Worm (Caenorhabditis elegans) whole organism, L2 larva: ENCODE measurements around the gene ZK287.9.

ENCODE experiments used
- F13H6.1 ChIP-seq: sonication (generic microtip); optimal IDR thresholded peaks from 2 replicates; lab custom pipeline; 2016; ENCODE audit warnings: missing genetic modification characterization, missing compliant biosample characterization
- Y55F3AM.14 ChIP-seq: fragments of 200-800 bp; sonication (Bioruptor generic); optimal IDR thresholded peaks from 2 replicates; lab custom pipeline; 2018; ENCODE audit warnings: mild to moderate bottlenecking, missing genetic modification characterization, missing compliant biosample characterization
- ZK546.5 ChIP-seq: sonication (generic microtip); optimal IDR thresholded peaks from 2 replicates; lab custom pipeline; 2017; ENCODE audit warnings: missing biosample characterization, missing genetic modification characterization
- alr-1 ChIP-seq: fragments of 150-350 bp; optimal IDR thresholded peaks from 2 replicates; lab custom pipeline; 2014; ENCODE audit warnings: missing biosample characterization, missing genetic modification characterization
- aly-2 ChIP-seq: fragments of 150-350 bp; optimal IDR thresholded peaks from 2 replicates; lab custom pipeline; 2014; ENCODE audit warnings: missing biosample characterization, missing genetic modification characterization
- ama-1 ChIP-seq: fragments of 150-350 bp; optimal IDR thresholded peaks from 2 replicates; lab custom pipeline; 2018; ENCODE audit warnings: inconsistent platforms
- blmp-1 ChIP-seq: sonication (generic microtip); optimal IDR thresholded peaks from 2 replicates; lab custom pipeline; 2017; ENCODE audit warnings: missing genetic modification characterization, mild to moderate bottlenecking, missing compliant biosample characterization, antibody characterized with exemption, moderate library complexity; ENCODE audit not compliant: insufficient read depth
- crh-2 ChIP-seq: sonication (generic microtip); optimal IDR thresholded peaks from 2 replicates; lab custom pipeline; 2017; ENCODE audit warnings: missing biosample characterization, missing genetic modification characterization
- elt-3 ChIP-seq: sonication (generic microtip); optimal IDR thresholded peaks from 2 replicates; lab custom pipeline; 2017; ENCODE audit warnings: missing biosample characterization, missing genetic modification characterization
- fos-1 ChIP-seq: fragments of 150-350 bp; optimal IDR thresholded peaks from 2 replicates; lab custom pipeline; 2014; ENCODE audit warnings: missing biosample characterization, missing genetic modification characterization
- gmeb-1 ChIP-seq: fragments of 150-350 bp; optimal IDR thresholded peaks from 2 replicates; lab custom pipeline; 2014; ENCODE audit warnings: missing biosample characterization, missing genetic modification characterization
- lin-11 ChIP-seq: fragments of 150-350 bp; sonication (generic microtip); optimal IDR thresholded peaks from 2 replicates; lab custom pipeline; 2014; ENCODE audit warnings: missing biosample characterization, missing genetic modification characterization, inconsistent platforms, mixed read lengths
- lin-13 ChIP-seq: fragments of 150-350 bp; optimal IDR thresholded peaks from 2 replicates; lab custom pipeline; 2014; ENCODE audit warnings: missing biosample characterization, missing genetic modification reagents, missing genetic modification characterization
- lin-39 ChIP-seq: fragments of 150-350 bp; optimal IDR thresholded peaks from 2 replicates; lab custom pipeline; 2014; ENCODE audit warnings: missing biosample characterization, missing genetic modification reagents, missing genetic modification characterization
- lsy-2 ChIP-seq, 2 experiments: fragments of 150-350 bp in 1 of 2; sonication (generic microtip) in 1 of 2; optimal IDR thresholded peaks; 2 replicates each; lab custom pipeline; 2014 to 2017; ENCODE audit warnings: missing biosample characterization in 2 of 2, missing genetic modification characterization in 2 of 2
- mab-5 ChIP-seq: fragments of 150-350 bp; optimal IDR thresholded peaks from 2 replicates; lab custom pipeline; 2014; ENCODE audit warnings: missing biosample characterization, missing genetic modification characterization
- mdl-1 ChIP-seq, 2 experiments: fragments of 150-350 bp in 1 of 2; sonication (generic microtip) in 1 of 2; optimal IDR thresholded peaks; 2 replicates each; lab custom pipeline; 2017; ENCODE audit warnings: missing biosample characterization in 2 of 2, missing genetic modification characterization in 2 of 2
- nhr-10 ChIP-seq: sonication (generic microtip); optimal IDR thresholded peaks from 2 replicates; lab custom pipeline; 2017; ENCODE audit warnings: missing biosample characterization, missing genetic modification characterization
- nhr-129 ChIP-seq: fragments of 150-350 bp; optimal IDR thresholded peaks from 2 replicates; lab custom pipeline; 2014; ENCODE audit warnings: missing biosample characterization, missing genetic modification characterization
- nhr-21 ChIP-seq: fragments of 150-350 bp; optimal IDR thresholded peaks from 2 replicates; lab custom pipeline; 2014; ENCODE audit warnings: missing biosample characterization, missing genetic modification characterization
- nhr-237 ChIP-seq: fragments of 150-350 bp; optimal IDR thresholded peaks from 2 replicates; lab custom pipeline; 2014; ENCODE audit warnings: missing biosample characterization, missing genetic modification characterization
- nhr-25 ChIP-seq: fragments of 150-350 bp; sonication (generic microtip); optimal IDR thresholded peaks from 3 replicates; lab custom pipeline; 2014; ENCODE audit warnings: missing biosample characterization, missing genetic modification characterization
- nhr-77 ChIP-seq: fragments of 150-350 bp; optimal IDR thresholded peaks from 2 replicates; lab custom pipeline; 2014; ENCODE audit warnings: missing biosample characterization, missing genetic modification characterization
- sem-4 ChIP-seq: fragments of 150-350 bp; optimal IDR thresholded peaks from 2 replicates; lab custom pipeline; 2014; ENCODE audit warnings: missing biosample characterization, missing genetic modification reagents, missing genetic modification characterization
- skn-1 ChIP-seq: sonication (generic microtip); optimal IDR thresholded peaks from 2 replicates; lab custom pipeline; 2017; ENCODE audit warnings: missing biosample characterization, missing genetic modification characterization
- sma-9 ChIP-seq, 2 experiments: fragments of 150-350 bp in 1 of 2; sonication (generic microtip) in 1 of 2; optimal IDR thresholded peaks; 2 replicates each; lab custom pipeline; 2014 to 2016; ENCODE audit warnings: missing genetic modification characterization in 2 of 2, mild to moderate bottlenecking in 1 of 2, missing biosample characterization in 1 of 2, missing compliant biosample characterization in 1 of 2, missing genetic modification reagents in 1 of 2, moderate library complexity in 1 of 2
- snpc-4 ChIP-seq: fragments of 150-350 bp; optimal IDR thresholded peaks from 2 replicates; lab custom pipeline; 2014; ENCODE audit warnings: missing biosample characterization, missing genetic modification characterization
- unc-39 ChIP-seq: fragments of 150-350 bp; optimal IDR thresholded peaks from 2 replicates; lab custom pipeline; 2014; ENCODE audit warnings: missing biosample characterization, missing genetic modification characterization
- unc-55 ChIP-seq: fragments of 150-350 bp; sonication (generic microtip); optimal IDR thresholded peaks from 3 replicates; lab custom pipeline; 2014; ENCODE audit warnings: missing biosample characterization, missing genetic modification reagents, missing genetic modification characterization
- unc-62 ChIP-seq: fragments of 150-350 bp; optimal IDR thresholded peaks from 2 replicates; lab custom pipeline; 2014; ENCODE audit warnings: missing biosample characterization, missing genetic modification reagents, missing genetic modification characterization
- zag-1 ChIP-seq: fragments of 150-350 bp; optimal IDR thresholded peaks from 2 replicates; lab custom pipeline; 2014; ENCODE audit warnings: missing biosample characterization, missing genetic modification characterization
- ztf-1 ChIP-seq: fragments of 200-800 bp; sonication (Bioruptor generic); conservative IDR thresholded peaks from 2 replicates; pipeline ENCODE4 v1.3.6; 2022; ENCODE audit warnings: missing genetic modification characterization, missing compliant biosample characterization
- ztf-11 ChIP-seq: sonication (generic microtip); optimal IDR thresholded peaks from 2 replicates; lab custom pipeline; 2017; ENCODE audit warnings: missing biosample characterization, missing genetic modification characterization

The ZK287.9 gene

DNA sequence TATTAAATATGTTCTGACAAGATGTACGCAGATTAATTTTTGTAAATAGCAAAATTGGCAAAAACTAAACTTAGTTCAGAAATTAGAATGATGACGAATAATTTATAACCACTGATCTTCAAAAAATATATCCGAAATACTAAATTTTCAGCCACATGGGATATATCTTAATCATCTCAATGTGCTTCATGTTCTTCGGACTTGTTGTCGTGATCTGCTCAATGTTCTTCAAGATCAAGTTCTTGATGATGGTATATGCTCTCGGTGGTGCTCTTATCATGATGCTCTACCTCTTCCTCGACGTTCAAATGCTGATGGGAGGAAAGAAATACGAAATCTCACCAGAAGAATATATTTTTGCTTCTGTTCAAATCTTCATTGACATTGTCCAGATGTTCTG, 27.4 kb downstream of the ZK287.9 start:
- TF ChIP-seq ztf-1 (GFP tag; lab: Robert Waterston, UW) (no peak), mdl-1 (tag; optimal IDR thresholded peaks at IDR 0.05; lab: Kevin White, UChicago) (no peak), mab-5 (tag; lab: Kevin White, UChicago) (no peak), blmp-1 (tag; lab: Kevin White, UChicago) (no peak), ama-1 (lab: Kevin White, UChicago) (no peak), lin-39 (tag; lab: Kevin White, UChicago) (no peak), elt-3 (tag; lab: Kevin White, UChicago) (no peak), unc-55 (GFP tag; lab: Kevin White, UChicago) (no peak), nhr-129 (tag; lab: Kevin White, UChicago) (no peak), F13H6.1 (no peak), aly-2 (no peak), snpc-4 (no peak), fos-1 (tag; lab: Kevin White, UChicago) (no peak), nhr-10 (tag; lab: Kevin White, UChicago) (no peak), Y55F3AM.14 (GFP tag; lab: Kevin White, UChicago) (no peak), sma-9 (GFP tag; optimal IDR thresholded peaks at IDR 0.05; lab: Kevin White, UChicago) (no peak), sma-9 (tag; optimal IDR thresholded peaks at IDR 0.05; lab: Kevin White, UChicago) (no peak), nhr-25 (tag; lab: Kevin White, UChicago) (no peak), lin-13 (GFP tag; lab: Kevin White, UChicago) (no peak), alr-1 (tag; lab: Kevin White, UChicago) (no peak), unc-62 (GFP tag; lab: Kevin White, UChicago) (no peak)

DNA sequence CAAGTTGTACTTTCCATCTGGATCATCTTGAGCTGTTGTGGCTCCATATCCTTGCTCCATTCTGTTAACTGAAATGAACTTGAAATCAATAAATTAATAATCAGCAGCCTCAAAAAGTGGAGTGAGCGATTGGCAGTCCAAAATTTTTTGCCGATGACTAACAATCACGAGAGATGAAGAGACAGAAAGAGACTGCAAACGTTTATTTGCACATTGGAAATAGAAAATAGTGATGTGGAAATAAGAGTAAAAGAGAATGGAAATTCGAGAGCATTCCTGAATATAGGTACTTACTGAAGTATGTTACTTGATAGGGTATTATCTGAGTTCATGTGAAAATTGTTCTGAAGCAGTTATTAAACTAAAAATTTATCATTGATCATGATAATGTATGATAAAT, 30.6 kb downstream of the ZK287.9 start, which contains the start of gene tag-120:
Gene tag-120, minus strand, starts transcription at position 68 of the 400 bp plus-strand sequence.
- TF ChIP-seq sem-4 (tag; lab: Kevin White, UChicago) (no peak), fos-1 (tag; lab: Kevin White, UChicago) (peak; percentile 83)

DNA sequence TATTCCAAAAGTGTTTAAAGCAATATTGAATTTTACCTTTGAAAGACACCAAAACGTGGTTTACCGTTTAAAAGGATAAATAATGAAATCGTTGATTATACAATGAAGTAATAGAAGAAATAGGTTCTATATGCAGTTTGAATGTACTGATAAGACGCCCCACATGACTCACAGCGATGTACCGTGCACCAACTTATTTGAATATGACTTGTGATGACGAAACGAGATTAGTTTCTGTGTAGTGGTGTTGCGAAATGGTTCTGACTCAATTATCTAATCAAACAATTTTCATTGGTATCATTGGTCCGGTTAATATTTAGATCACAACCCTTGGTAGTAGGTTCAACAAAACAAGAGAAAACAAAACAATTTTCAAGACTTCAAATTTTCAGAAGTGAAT, 32.0 kb downstream of the ZK287.9 start:
- TF ChIP-seq nhr-25 (tag; lab: Kevin White, UChicago) (no peak), crh-2 (tag; lab: Kevin White, UChicago) (peak; percentile 21), fos-1 (tag; lab: Kevin White, UChicago) (peak; percentile 92)

DNA sequence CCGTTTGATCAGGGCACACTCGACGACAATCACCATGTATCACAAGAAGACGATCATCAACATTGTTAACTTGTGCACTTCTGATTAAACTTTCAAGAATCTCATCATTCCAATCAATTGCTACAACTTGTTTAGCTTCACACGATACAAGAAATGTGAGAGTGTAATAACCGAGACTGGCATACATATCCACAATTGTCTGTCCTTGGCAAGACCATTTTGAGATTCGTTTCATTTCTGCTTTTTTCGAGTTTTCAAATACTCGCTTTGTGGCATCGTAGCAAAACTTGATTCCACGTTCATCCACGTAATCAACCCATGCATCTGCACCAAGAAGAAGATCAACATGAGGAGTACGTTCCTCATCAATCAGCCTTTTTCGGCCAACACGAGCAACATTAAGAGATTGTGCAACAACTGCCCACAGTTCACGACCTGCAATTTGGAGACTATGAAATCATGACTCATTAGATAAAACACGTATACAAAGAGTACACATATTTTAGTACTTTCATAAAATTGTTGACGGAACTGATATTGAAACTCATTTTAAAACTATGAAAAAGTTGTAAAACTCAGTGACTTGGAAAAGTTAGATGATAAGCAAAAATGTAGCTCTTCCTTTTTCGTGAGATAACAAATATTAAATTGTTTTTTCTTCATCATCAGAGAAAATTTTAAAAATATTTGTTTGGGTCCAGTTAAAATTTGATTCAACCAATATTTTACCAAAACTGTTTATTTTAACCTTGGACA, 33.4 kb downstream of the ZK287.9 start:
- TF ChIP-seq nhr-237, result no peak
- no peak for TF ChIP-seq unc-39 (tag; lab: Kevin White, UChicago)
- peak; percentile 80 for TF ChIP-seq fos-1 (tag; lab: Kevin White, UChicago)

DNA sequence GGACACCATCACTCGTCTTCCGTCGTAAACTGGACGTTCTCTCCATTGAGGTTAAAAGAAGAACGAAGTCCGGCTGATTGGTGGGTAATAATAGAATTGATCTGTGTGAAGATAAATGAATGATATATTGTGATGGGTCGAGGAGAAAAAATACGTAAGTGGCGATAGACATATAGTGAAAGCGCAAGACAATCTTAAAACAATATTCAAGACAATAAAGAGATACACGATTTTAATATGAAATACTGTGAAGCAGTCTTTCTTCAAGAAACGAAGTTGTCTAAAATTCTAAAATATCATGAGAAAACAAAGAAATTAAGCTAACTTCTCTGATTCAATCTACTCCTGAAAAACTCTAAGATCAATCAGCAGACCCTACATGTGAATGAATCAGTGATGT, 34.4 kb downstream of the ZK287.9 start, which contains the start of gene F40F9.10:
Gene F40F9.10, minus strand, starts transcription at position 101 of the 400 bp plus-strand sequence.
- no peak for TF ChIP-seq ztf-11 (tag; lab: Kevin White, UChicago)
- no peak for TF ChIP-seq skn-1 (tag; lab: Kevin White, UChicago)
- TF ChIP-seq nhr-21, result no peak
- no peak for TF ChIP-seq zag-1
- TF ChIP-seq gmeb-1, result no peak
- no peak for TF ChIP-seq ama-1 (lab: Kevin White, UChicago)
- no peak for TF ChIP-seq nhr-25 (tag; lab: Kevin White, UChicago)
- TF ChIP-seq sem-4 (tag; lab: Kevin White, UChicago), result no peak
- TF ChIP-seq lin-11 (tag; lab: Kevin White, UChicago), result no peak
- no peak for TF ChIP-seq lsy-2 (tag; optimal IDR thresholded peaks at IDR 0.05; lab: Kevin White, UChicago)
- TF ChIP-seq nhr-237, result no peak
- no peak for TF ChIP-seq alr-1 (tag; lab: Kevin White, UChicago)
- TF ChIP-seq nhr-77, result no peak
- TF ChIP-seq mdl-1 (tag; optimal IDR thresholded peaks at IDR 0.05; lab: Kevin White, UChicago), result no peak
- no peak for TF ChIP-seq ztf-1 (GFP tag; lab: Robert Waterston, UW)
- no peak for TF ChIP-seq snpc-4
- TF ChIP-seq ZK546.5 (tag; lab: Kevin White, UChicago), result no peak
